Fruit fly (Drosophila melanogaster) whole organism, prepupa: ENCODE results near the gene CG17751.
A peak's percentile ranks its signal among the peaks of the same experiment; 100 is the strongest.

Experiments
- Blimp-1 ChIP-seq: fragments of 200-800 bp; sonication (Bioruptor generic); optimal IDR thresholded peaks from 3 replicates; lab custom pipeline; 2017; ENCODE audit warnings: missing biosample characterization, missing genetic modification characterization, mild to moderate bottlenecking, moderate library complexity, missing genetic modification reagents
- CG15336 ChIP-seq: fragments of 200-800 bp; sonication (Bioruptor generic); IDR thresholded peaks from 2 replicates; pipeline ENCODE4 v1.3.6; 2022; ENCODE audit warnings: missing biosample characterization, missing genetic modification characterization
- CG1621 ChIP-seq: fragments of 200-800 bp; sonication (Bioruptor generic); optimal IDR thresholded peaks from 3 replicates; lab custom pipeline; 2018; ENCODE audit warnings: missing biosample characterization, mild to moderate bottlenecking, missing genetic modification characterization
- CG3032 ChIP-seq: fragments of 200-800 bp; optimal IDR thresholded peaks from 2 replicates; lab custom pipeline; 2019; ENCODE audit warnings: missing biosample characterization, mild to moderate bottlenecking, missing genetic modification characterization, moderate library complexity
- CG4318 ChIP-seq: fragments of 200-800 bp; sonication (Bioruptor generic); optimal IDR thresholded peaks from 3 replicates; lab custom pipeline; 2017; ENCODE audit warnings: missing biosample characterization, mild to moderate bottlenecking, missing genetic modification characterization
- CG8119 ChIP-seq: fragments of 200-800 bp; sonication (Bioruptor generic); IDR thresholded peaks from 3 replicates; pipeline ENCODE4 v1.3.6; 2022; ENCODE audit warnings: missing biosample characterization, missing genetic modification characterization
- CG8632 ChIP-seq: fragments of 200-800 bp; sonication (Bioruptor generic); optimal IDR thresholded peaks from 3 replicates; lab custom pipeline; 2016; ENCODE audit warnings: missing biosample characterization, missing genetic modification characterization
- CG9139 ChIP-seq: fragments of 200-800 bp; sonication (Bioruptor generic); optimal IDR thresholded peaks from 3 replicates; lab custom pipeline; 2017; ENCODE audit warnings: missing biosample characterization, mild to moderate bottlenecking, missing genetic modification characterization
- Eip75B ChIP-seq: fragments of 200-800 bp; sonication (Bioruptor generic); optimal IDR thresholded peaks from 3 replicates; lab custom pipeline; 2016; ENCODE audit warnings: missing biosample characterization, missing genetic modification characterization
- Gug ChIP-seq: fragments of 200-800 bp; sonication (Bioruptor generic); IDR thresholded peaks from 2 replicates; pipeline ENCODE4 v1.3.6; 2022; ENCODE audit warnings: missing biosample characterization, missing genetic modification characterization
- Hr38 ChIP-seq: sonication (Bioruptor generic); optimal IDR thresholded peaks from 2 replicates; lab custom pipeline; 2016; ENCODE audit warnings: missing biosample characterization, missing genetic modification characterization
- Met ChIP-seq: fragments of 200-800 bp; sonication (Bioruptor generic); optimal IDR thresholded peaks from 3 replicates; lab custom pipeline; 2016; ENCODE audit warnings: missing biosample characterization, missing genetic modification characterization
- acj6 ChIP-seq: fragments of 200-800 bp; sonication (Bioruptor generic); optimal IDR thresholded peaks from 3 replicates; lab custom pipeline; 2016; ENCODE audit warnings: missing biosample characterization, missing genetic modification characterization
- svp ChIP-seq: fragments of 200-800 bp; sonication (Bioruptor generic); peaks from one replicate; lab custom pipeline; 2016; ENCODE audit warnings: missing biosample characterization, missing genetic modification characterization

- TF ChIP-seq CG9139 (GFP tag; lab: Kevin White, UChicago) (no peak), acj6 (no peak), CG8632 (no peak), CG4318 (GFP tag; lab: Kevin White, UChicago) (no peak), Blimp-1 (GFP tag; lab: Kevin White, UChicago) (no peak), CG8119 (GFP tag; lab: Robert Waterston, UW) (no peak), Eip75B (GFP tag; lab: Kevin White, UChicago) (no peak), CG15336 (GFP tag; lab: Robert Waterston, UW) (no peak), CG1621 (tag; lab: Kevin White, UChicago) (no peak), svp (GFP tag; lab: Kevin White, UChicago) (peak; percentile 33), CG3032 (tag; lab: Kevin White, UChicago) (no peak), Hr38 (no peak), Gug (GFP tag; lab: Robert Waterston, UW) (no peak), Met (GFP tag; lab: Kevin White, UChicago) (peak; percentile 4)
These were observed 35.1 kb upstream of the CG17751 start for dm6 chr3R:19571938-19572337.
